Worm (Caenorhabditis elegans) whole organism, L1 larva: Measurements from ENCODE around the gene gck-1.

ENCODE experiments used
- C04F5.9 ChIP-seq: sonication (generic microtip); optimal IDR thresholded peaks from 2 replicates; lab custom pipeline; 2016; ENCODE audit warnings: missing genetic modification characterization, missing compliant biosample characterization
- C34B4.2 ChIP-seq: sonication (generic microtip); optimal IDR thresholded peaks from 2 replicates; lab custom pipeline; 2017; ENCODE audit warnings: mild to moderate bottlenecking, missing genetic modification characterization, missing compliant biosample characterization
- blmp-1 ChIP-seq: fragments of 150-350 bp; optimal IDR thresholded peaks from 2 replicates; lab custom pipeline; 2014; ENCODE audit warnings: missing biosample characterization, missing genetic modification characterization
- ceh-63 ChIP-seq: fragments of 200-800 bp; sonication (Bioruptor generic); optimal IDR thresholded peaks from 2 replicates; lab custom pipeline; 2018; ENCODE audit warnings: mild to moderate bottlenecking, missing genetic modification characterization, missing compliant biosample characterization
- ceh-82 ChIP-seq, 3 experiments: fragments of 150-350 bp in 1 of 3; sonication (generic microtip) in 2 of 3; optimal IDR thresholded peaks; 2 replicates each; lab custom pipeline; 2014 to 2017; ENCODE audit warnings: missing biosample characterization in 3 of 3, missing genetic modification characterization in 3 of 3
- ceh-88 ChIP-seq: fragments of 200-800 bp; sonication (Bioruptor generic); IDR thresholded peaks from 2 replicates; pipeline ENCODE4 v1.3.6; 2022; ENCODE audit warnings: missing genetic modification characterization, missing compliant biosample characterization
- ceh-90 ChIP-seq: sonication (generic microtip); optimal IDR thresholded peaks from 2 replicates; lab custom pipeline; 2016; ENCODE audit warnings: missing genetic modification characterization, missing compliant biosample characterization
- efl-3 ChIP-seq: fragments of 200-800 bp; sonication (Bioruptor generic); optimal IDR thresholded peaks from 2 replicates; lab custom pipeline; 2018; ENCODE audit warnings: mild to moderate bottlenecking, missing genetic modification characterization, missing compliant biosample characterization
- egl-27 ChIP-seq, 2 experiments: fragments of 150-350 bp in 1 of 2; sonication (generic microtip); optimal IDR thresholded peaks; 3 replicates each; lab custom pipeline; 2017 to 2018; ENCODE audit warnings: missing biosample characterization in 2 of 2, missing genetic modification characterization in 2 of 2, missing genetic modification reagents in 2 of 2
- elt-2 ChIP-seq: sonication (generic microtip); optimal IDR thresholded peaks from 2 replicates; lab custom pipeline; 2016; ENCODE audit warnings: missing genetic modification characterization, mild to moderate bottlenecking, inconsistent platforms, missing compliant biosample characterization, missing genetic modification reagents
- elt-3 ChIP-seq, 6 experiments: fragments of 150-350 bp in 1 of 6; sonication (generic microtip); optimal IDR thresholded peaks; 2 replicates each; lab custom pipeline; 2017 to 2018; ENCODE audit warnings: missing biosample characterization in 6 of 6, missing genetic modification characterization in 6 of 6, inconsistent platforms in 1 of 6
- fkh-4 ChIP-seq: sonication (generic microtip); optimal IDR thresholded peaks from 2 replicates; lab custom pipeline; 2016; ENCODE audit warnings: missing compliant biosample characterization, missing genetic modification characterization, borderline replicate concordance
- fkh-8 ChIP-seq: sonication (generic microtip); optimal IDR thresholded peaks from 2 replicates; lab custom pipeline; 2016; ENCODE audit warnings: mild to moderate bottlenecking, missing genetic modification characterization, missing compliant biosample characterization
- fos-1 ChIP-seq: fragments of 150-350 bp; optimal IDR thresholded peaks from 2 replicates; lab custom pipeline; 2014; ENCODE audit warnings: missing biosample characterization, missing genetic modification characterization
- irx-1 ChIP-seq: sonication (generic microtip); optimal IDR thresholded peaks from 2 replicates; lab custom pipeline; 2016; ENCODE audit warnings: missing genetic modification characterization, missing compliant biosample characterization
- isw-1 ChIP-seq: fragments of 200-800 bp; sonication (Bioruptor generic); IDR thresholded peaks from 2 replicates; pipeline ENCODE4 v1.3.6; 2022; ENCODE audit warnings: missing genetic modification characterization, missing compliant biosample characterization
- lin-14 ChIP-seq: fragments of 200-800 bp; sonication (Bioruptor generic); optimal IDR thresholded peaks from 2 replicates; lab custom pipeline; 2018; ENCODE audit warnings: mild to moderate bottlenecking, missing genetic modification characterization, moderate library complexity, missing compliant biosample characterization
- lin-15B ChIP-seq: fragments of 150-350 bp; sonication (generic microtip); optimal IDR thresholded peaks from 3 replicates; lab custom pipeline; 2014; ENCODE audit warnings: missing biosample characterization, missing genetic modification characterization
- lsy-2 ChIP-seq, 2 experiments: fragments of 150-350 bp; optimal IDR thresholded peaks; 2 replicates each; lab custom pipeline; 2014; ENCODE audit warnings: missing biosample characterization in 2 of 2, missing genetic modification characterization in 2 of 2
- mab-9 ChIP-seq: fragments of 200-800 bp; sonication (Bioruptor generic); IDR thresholded peaks from 2 replicates; pipeline ENCODE4 v1.3.6; 2022; ENCODE audit warnings: missing genetic modification reagents, missing genetic modification characterization, missing compliant biosample characterization
- mef-2 ChIP-seq: fragments of 150-350 bp; optimal IDR thresholded peaks from 2 replicates; lab custom pipeline; 2014; ENCODE audit warnings: missing biosample characterization, missing genetic modification characterization
- mep-1 ChIP-seq: fragments of 150-350 bp; optimal IDR thresholded peaks from 2 replicates; lab custom pipeline; 2014; ENCODE audit warnings: missing biosample characterization, missing genetic modification characterization
- nhr-11 ChIP-seq: fragments of 150-350 bp; optimal IDR thresholded peaks from 2 replicates; lab custom pipeline; 2014; ENCODE audit warnings: missing biosample characterization, missing genetic modification characterization
- nhr-19 ChIP-seq: fragments of 200-800 bp; sonication (Bioruptor generic); conservative IDR thresholded peaks from 2 replicates; pipeline ENCODE4 v1.3.6; 2022; ENCODE audit warnings: missing genetic modification characterization, missing compliant biosample characterization
- nhr-20 ChIP-seq: sonication (generic microtip); optimal IDR thresholded peaks from 2 replicates; lab custom pipeline; 2016; ENCODE audit warnings: mild to moderate bottlenecking, missing genetic modification characterization, missing compliant biosample characterization
- nhr-71 ChIP-seq: sonication (generic microtip); optimal IDR thresholded peaks from 2 replicates; lab custom pipeline; 2016; ENCODE audit warnings: mild to moderate bottlenecking, missing genetic modification characterization, moderate library complexity, missing compliant biosample characterization
- nhr-77 ChIP-seq: fragments of 150-350 bp; optimal IDR thresholded peaks from 2 replicates; lab custom pipeline; 2014; ENCODE audit warnings: missing biosample characterization, missing genetic modification characterization
- nhr-85 ChIP-seq: sonication (generic microtip); peaks from one replicate; lab custom pipeline; 2016; ENCODE audit warnings: missing genetic modification characterization, inconsistent platforms, missing compliant biosample characterization
- pag-3 ChIP-seq: sonication (generic microtip); optimal IDR thresholded peaks from 2 replicates; lab custom pipeline; 2017; ENCODE audit warnings: missing genetic modification characterization, mild to moderate bottlenecking, missing compliant biosample characterization, antibody characterized with exemption, borderline replicate concordance; ENCODE audit not compliant: insufficient read depth
- rnt-1 ChIP-seq: sonication (generic microtip); optimal IDR thresholded peaks from 2 replicates; lab custom pipeline; 2016; ENCODE audit warnings: mild to moderate bottlenecking, missing genetic modification characterization, moderate library complexity, missing compliant biosample characterization
- snu-23 ChIP-seq: sonication (generic microtip); optimal IDR thresholded peaks from 2 replicates; lab custom pipeline; 2016; ENCODE audit warnings: missing genetic modification characterization, missing compliant biosample characterization
- swsn-7 ChIP-seq: sonication (generic microtip); optimal IDR thresholded peaks from 2 replicates; lab custom pipeline; 2016; ENCODE audit warnings: missing genetic modification characterization, missing compliant biosample characterization
- unc-130 ChIP-seq: fragments of 150-350 bp; optimal IDR thresholded peaks from 2 replicates; lab custom pipeline; 2017; ENCODE audit warnings: missing biosample characterization, missing genetic modification characterization, inconsistent platforms
- unc-30 ChIP-seq: sonication (generic microtip); optimal IDR thresholded peaks from 2 replicates; lab custom pipeline; 2017; ENCODE audit warnings: missing biosample characterization, missing genetic modification characterization
- unc-62 ChIP-seq: fragments of 150-350 bp; optimal IDR thresholded peaks from 2 replicates; lab custom pipeline; 2014; ENCODE audit warnings: missing biosample characterization, missing genetic modification reagents, missing genetic modification characterization
- unc-98 ChIP-seq: fragments of 200-800 bp; sonication (Bioruptor generic); IDR thresholded peaks from 2 replicates; pipeline ENCODE4 v1.3.6; 2022; ENCODE audit warnings: missing genetic modification characterization, missing compliant biosample characterization
- zag-1 ChIP-seq: fragments of 150-350 bp; optimal IDR thresholded peaks from 2 replicates; lab custom pipeline; 2014; ENCODE audit warnings: missing biosample characterization, missing genetic modification characterization
- zip-4 ChIP-seq: fragments of 200-800 bp; sonication (Bioruptor generic); optimal IDR thresholded peaks from 2 replicates; lab custom pipeline; 2018; ENCODE audit warnings: mild to moderate bottlenecking, missing genetic modification characterization, moderate library complexity, missing compliant biosample characterization
- ztf-4 ChIP-seq: fragments of 150-350 bp; optimal IDR thresholded peaks from 2 replicates; lab custom pipeline; 2014; ENCODE audit warnings: missing biosample characterization, missing genetic modification characterization

gck-1 gene

DNA sequence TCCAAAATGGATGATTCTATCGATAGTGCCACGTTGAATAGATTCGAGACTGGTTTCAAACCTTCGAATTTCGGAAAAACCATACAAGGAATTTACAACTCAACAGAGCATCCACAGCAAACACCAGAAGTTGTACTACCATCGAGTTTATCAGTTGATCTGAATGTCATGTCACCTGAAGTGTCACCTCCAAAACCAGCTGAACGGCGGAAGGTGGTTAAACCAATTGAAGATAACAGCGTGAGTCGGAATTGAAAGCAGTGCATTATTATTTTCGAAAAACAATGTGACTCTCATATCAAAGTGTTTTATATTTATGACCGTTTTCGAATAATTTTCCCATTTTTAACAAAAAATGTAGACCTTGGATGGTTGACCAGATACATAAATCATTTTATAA is 1.4 kb downstream of the gck-1 start:
- TF ChIP-seq nhr-85 (peak; percentile 37), zip-4 (no peak)

DNA sequence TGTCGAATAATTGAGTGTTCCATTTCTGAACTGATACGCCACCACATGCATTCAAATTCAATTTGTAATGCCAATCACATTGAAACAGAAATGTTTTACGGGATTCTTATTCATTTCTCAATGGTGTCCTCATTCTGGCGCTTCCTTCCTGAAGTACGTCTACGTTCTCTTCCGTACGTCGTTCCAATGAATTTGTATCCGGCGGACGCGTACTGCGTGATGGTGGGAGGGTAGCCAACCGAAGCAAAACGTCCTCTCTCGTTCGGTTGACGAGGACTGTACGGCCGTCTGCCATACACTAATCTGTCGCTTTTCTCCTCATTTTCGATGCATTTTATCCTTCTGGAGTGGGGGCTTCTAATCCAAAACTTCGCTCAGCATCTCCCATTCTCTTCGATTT is 2.3 kb downstream of the gck-1 start:
- TF ChIP-seq mef-2 (tag; lab: Kevin White, UChicago), result no peak
- no peak for TF ChIP-seq pag-3 (tag; lab: Kevin White, UChicago)

DNA sequence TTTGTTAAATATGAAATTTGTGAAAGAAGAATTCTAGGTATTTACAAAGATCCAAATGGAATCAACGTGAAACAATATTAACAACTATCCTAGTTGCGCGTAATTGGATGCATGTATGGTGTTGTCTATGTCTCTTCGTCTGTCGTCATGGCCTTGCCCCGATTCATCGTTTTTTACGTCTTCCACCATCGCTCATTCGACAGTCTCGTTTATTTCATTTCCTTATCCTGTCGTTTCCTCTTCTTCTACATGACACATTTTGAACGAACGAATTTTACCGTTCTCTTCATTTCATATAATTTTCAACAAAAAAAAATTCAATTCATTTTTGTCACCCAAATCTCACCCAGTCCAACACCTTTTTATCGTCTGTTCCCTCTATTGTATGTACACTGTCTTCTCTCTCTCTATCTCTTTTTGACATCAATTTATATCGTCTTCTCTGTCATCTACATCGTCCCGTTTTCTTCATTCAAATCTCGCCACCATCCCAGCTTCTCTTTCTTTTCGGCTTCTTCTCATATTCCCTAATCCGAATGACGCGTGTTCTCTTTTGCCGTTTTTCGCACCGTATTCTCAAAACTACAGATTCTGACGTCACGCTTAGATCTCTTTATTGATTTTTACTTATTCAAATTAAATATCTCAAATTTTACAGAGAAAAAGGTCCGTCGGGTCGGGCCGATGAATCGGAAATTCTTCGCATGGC is 8.9 kb downstream of the gck-1 start, which contains the start of gene ttc-17:
TSS of gene ttc-17 (plus strand) at position 659 of the 709 bp plus-strand sequence.
- peak in 1 of 2 experiments; percentile 4 for TF ChIP-seq lsy-2 (tag; optimal IDR thresholded peaks at IDR 0.05; lab: Kevin White, UChicago)
- no peak for TF ChIP-seq rnt-1 (tag; lab: Kevin White, UChicago)
- no peak for TF ChIP-seq isw-1
- TF ChIP-seq blmp-1, result peak; percentile 31
- TF ChIP-seq snu-23 (GFP tag; lab: Kevin White, UChicago), result no peak
- no peak for TF ChIP-seq nhr-85
- no peak for TF ChIP-seq fos-1
- no peak for TF ChIP-seq unc-98 (GFP tag; lab: Robert Waterston, UW)
- no peak for TF ChIP-seq egl-27 (tag; optimal IDR thresholded peaks at IDR 0.05; lab: Kevin White, UChicago)
- TF ChIP-seq nhr-20 (tag; lab: Kevin White, UChicago), result no peak
- no peak for TF ChIP-seq ceh-90
- TF ChIP-seq unc-30 (tag; lab: Kevin White, UChicago), result no peak
- TF ChIP-seq, all 84 proteins: peak for 2

DNA sequence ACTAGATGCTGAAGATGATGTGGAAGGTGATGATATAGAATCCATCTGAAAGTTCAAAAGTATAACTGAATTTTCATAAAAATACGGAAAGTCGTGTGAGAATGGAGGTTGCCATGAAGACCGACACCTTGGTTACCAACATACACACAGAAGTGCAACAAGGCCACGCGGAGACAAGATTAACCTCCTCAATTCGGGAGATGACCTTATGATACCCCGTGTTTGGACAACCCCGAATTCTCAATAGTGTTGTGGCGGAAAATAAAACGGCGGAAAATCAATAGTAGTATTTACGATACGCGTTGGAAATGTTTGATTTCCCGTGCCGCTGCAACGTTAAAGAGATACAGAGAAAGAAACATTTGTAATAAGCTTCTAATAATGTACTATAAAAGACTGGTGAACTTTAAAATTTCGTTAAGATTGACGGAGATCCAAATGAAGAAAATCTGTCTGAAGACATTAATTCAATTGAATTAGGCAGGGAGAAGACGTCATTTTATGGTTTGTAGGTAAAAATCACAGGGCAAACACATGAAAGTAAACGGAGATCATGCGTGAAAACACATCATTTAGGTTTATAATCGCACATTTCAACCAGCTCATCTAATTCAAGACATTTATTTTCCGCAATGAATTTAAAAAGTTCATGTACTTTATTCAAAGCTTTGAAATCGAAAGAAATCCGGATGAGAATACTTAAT is 16.6 kb downstream of the gck-1 start, which contains the start of gene nhr-44:
TSS of gene nhr-44 (minus strand) at position 51 of the 704 bp plus-strand sequence.
- no peak for TF ChIP-seq unc-62 (GFP tag; lab: Kevin White, UChicago)
- no peak for TF ChIP-seq elt-3 (tag; optimal IDR thresholded peaks at IDR 0.05; lab: Kevin White, UChicago)
- peak; percentile 12 for TF ChIP-seq mep-1
- no peak for TF ChIP-seq efl-3
- no peak for TF ChIP-seq ztf-4 (tag; lab: Kevin White, UChicago)
- peak; percentile 10 for TF ChIP-seq nhr-71 (tag; lab: Kevin White, UChicago)
- TF ChIP-seq nhr-19 (GFP tag; lab: Robert Waterston, UW), result no peak
- TF ChIP-seq ceh-82 (tag; optimal IDR thresholded peaks at IDR 0.05; lab: Kevin White, UChicago), result no peak
- TF ChIP-seq ceh-88, result no peak
- TF ChIP-seq fkh-4, result no peak
- no peak for TF ChIP-seq lsy-2 (tag; optimal IDR thresholded peaks at IDR 0.05; lab: Kevin White, UChicago)
- no peak for TF ChIP-seq swsn-7 (tag; lab: Kevin White, UChicago)
- no peak for TF ChIP-seq unc-130
- TF ChIP-seq fos-1, result no peak
- peak; percentile 42 for TF ChIP-seq blmp-1
- no peak for TF ChIP-seq irx-1 (tag; lab: Kevin White, UChicago)
- TF ChIP-seq nhr-20 (tag; lab: Kevin White, UChicago), result peak; percentile 4
- no peak for TF ChIP-seq fkh-8 (tag; lab: Kevin White, UChicago)
- TF ChIP-seq mab-9, result no peak
- no peak for TF ChIP-seq nhr-11 (tag; lab: Kevin White, UChicago)
- TF ChIP-seq lin-14 (GFP tag; lab: Kevin White, UChicago), result peak; percentile 66
- TF ChIP-seq nhr-85, result peak; percentile 79
- no peak for TF ChIP-seq unc-30 (tag; lab: Kevin White, UChicago)
- no peak for TF ChIP-seq zag-1 (tag; lab: Kevin White, UChicago)
- TF ChIP-seq ceh-63 (GFP tag; lab: Kevin White, UChicago), result no peak
- TF ChIP-seq nhr-77, result no peak
- no peak for TF ChIP-seq unc-98 (GFP tag; lab: Robert Waterston, UW)
- TF ChIP-seq C04F5.9 (tag; lab: Kevin White, UChicago), result no peak
- TF ChIP-seq elt-2 (tag; lab: Kevin White, UChicago), result no peak
- no peak for TF ChIP-seq lin-15B (tag; lab: Kevin White, UChicago)
- TF ChIP-seq C34B4.2 (tag; lab: Kevin White, UChicago), result no peak
- TF ChIP-seq rnt-1 (tag; lab: Kevin White, UChicago), result no peak
- peak; percentile 26 for TF ChIP-seq snu-23 (GFP tag; lab: Kevin White, UChicago)
